Worm (Caenorhabditis elegans) whole organism, L2 larva: ENCODE measurements around the gene T07D3.4.

Experiments used
- C34F6.9 ChIP-seq: fragments of 150-350 bp; optimal IDR thresholded peaks from 2 replicates; lab custom pipeline; 2014; ENCODE audit warnings: missing biosample characterization, missing genetic modification characterization
- F13H6.1 ChIP-seq: sonication (generic microtip); optimal IDR thresholded peaks from 2 replicates; lab custom pipeline; 2016; ENCODE audit warnings: missing genetic modification characterization, missing compliant biosample characterization
- R02D3.7 ChIP-seq: fragments of 150-350 bp; optimal IDR thresholded peaks from 2 replicates; lab custom pipeline; 2014; ENCODE audit warnings: missing biosample characterization, missing genetic modification characterization
- aly-2 ChIP-seq: fragments of 150-350 bp; optimal IDR thresholded peaks from 2 replicates; lab custom pipeline; 2014; ENCODE audit warnings: missing biosample characterization, missing genetic modification characterization
- ama-1 ChIP-seq: fragments of 150-350 bp; optimal IDR thresholded peaks from 2 replicates; lab custom pipeline; 2018; ENCODE audit warnings: inconsistent platforms
- ceh-82 ChIP-seq: fragments of 150-350 bp; optimal IDR thresholded peaks from 2 replicates; lab custom pipeline; 2014; ENCODE audit warnings: missing biosample characterization, missing genetic modification characterization
- crh-2 ChIP-seq: sonication (generic microtip); optimal IDR thresholded peaks from 2 replicates; lab custom pipeline; 2017; ENCODE audit warnings: missing biosample characterization, missing genetic modification characterization
- egl-27 ChIP-seq: sonication (generic microtip); optimal IDR thresholded peaks from 3 replicates; lab custom pipeline; 2017; ENCODE audit warnings: missing biosample characterization, missing genetic modification reagents, missing genetic modification characterization
- fos-1 ChIP-seq: fragments of 150-350 bp; optimal IDR thresholded peaks from 2 replicates; lab custom pipeline; 2014; ENCODE audit warnings: missing biosample characterization, missing genetic modification characterization
- gmeb-1 ChIP-seq: fragments of 150-350 bp; optimal IDR thresholded peaks from 2 replicates; lab custom pipeline; 2014; ENCODE audit warnings: missing biosample characterization, missing genetic modification characterization
- lin-11 ChIP-seq: fragments of 150-350 bp; sonication (generic microtip); optimal IDR thresholded peaks from 2 replicates; lab custom pipeline; 2014; ENCODE audit warnings: missing biosample characterization, missing genetic modification characterization, inconsistent platforms, mixed read lengths
- lin-13 ChIP-seq: fragments of 150-350 bp; optimal IDR thresholded peaks from 2 replicates; lab custom pipeline; 2014; ENCODE audit warnings: missing biosample characterization, missing genetic modification reagents, missing genetic modification characterization
- lsy-2 ChIP-seq, 2 experiments: fragments of 150-350 bp in 1 of 2; sonication (generic microtip) in 1 of 2; optimal IDR thresholded peaks; 2 replicates each; lab custom pipeline; 2014 to 2017; ENCODE audit warnings: missing biosample characterization in 2 of 2, missing genetic modification characterization in 2 of 2
- mab-5 ChIP-seq: fragments of 150-350 bp; optimal IDR thresholded peaks from 2 replicates; lab custom pipeline; 2014; ENCODE audit warnings: missing biosample characterization, missing genetic modification characterization
- mdl-1 ChIP-seq, 2 experiments: fragments of 150-350 bp in 1 of 2; sonication (generic microtip) in 1 of 2; optimal IDR thresholded peaks; 2 replicates each; lab custom pipeline; 2017; ENCODE audit warnings: missing biosample characterization in 2 of 2, missing genetic modification characterization in 2 of 2
- nhr-12 ChIP-seq: fragments of 150-350 bp; optimal IDR thresholded peaks from 2 replicates; lab custom pipeline; 2014; ENCODE audit warnings: missing biosample characterization, missing genetic modification characterization
- nhr-129 ChIP-seq: fragments of 150-350 bp; optimal IDR thresholded peaks from 2 replicates; lab custom pipeline; 2014; ENCODE audit warnings: missing biosample characterization, missing genetic modification characterization
- nhr-21 ChIP-seq: fragments of 150-350 bp; optimal IDR thresholded peaks from 2 replicates; lab custom pipeline; 2014; ENCODE audit warnings: missing biosample characterization, missing genetic modification characterization
- nhr-23 ChIP-seq: fragments of 150-350 bp; optimal IDR thresholded peaks from 2 replicates; lab custom pipeline; 2014; ENCODE audit warnings: missing biosample characterization, missing genetic modification reagents, missing genetic modification characterization
- nhr-237 ChIP-seq: fragments of 150-350 bp; optimal IDR thresholded peaks from 2 replicates; lab custom pipeline; 2014; ENCODE audit warnings: missing biosample characterization, missing genetic modification characterization
- nhr-6 ChIP-seq: fragments of 150-350 bp; optimal IDR thresholded peaks from 2 replicates; lab custom pipeline; 2014; ENCODE audit warnings: missing biosample characterization, missing genetic modification characterization
- nhr-77 ChIP-seq: fragments of 150-350 bp; optimal IDR thresholded peaks from 2 replicates; lab custom pipeline; 2014; ENCODE audit warnings: missing biosample characterization, missing genetic modification characterization
- sem-4 ChIP-seq: fragments of 150-350 bp; optimal IDR thresholded peaks from 2 replicates; lab custom pipeline; 2014; ENCODE audit warnings: missing biosample characterization, missing genetic modification reagents, missing genetic modification characterization
- skn-1 ChIP-seq: sonication (generic microtip); optimal IDR thresholded peaks from 2 replicates; lab custom pipeline; 2017; ENCODE audit warnings: missing biosample characterization, missing genetic modification characterization
- sma-9 ChIP-seq, 2 experiments: fragments of 150-350 bp in 1 of 2; sonication (generic microtip) in 1 of 2; optimal IDR thresholded peaks; 2 replicates each; lab custom pipeline; 2014 to 2016; ENCODE audit warnings: missing genetic modification characterization in 2 of 2, mild to moderate bottlenecking in 1 of 2, missing biosample characterization in 1 of 2, missing compliant biosample characterization in 1 of 2, missing genetic modification reagents in 1 of 2, moderate library complexity in 1 of 2
- snpc-4 ChIP-seq: fragments of 150-350 bp; optimal IDR thresholded peaks from 2 replicates; lab custom pipeline; 2014; ENCODE audit warnings: missing biosample characterization, missing genetic modification characterization
- unc-55 ChIP-seq: fragments of 150-350 bp; sonication (generic microtip); optimal IDR thresholded peaks from 3 replicates; lab custom pipeline; 2014; ENCODE audit warnings: missing biosample characterization, missing genetic modification reagents, missing genetic modification characterization
- zag-1 ChIP-seq: fragments of 150-350 bp; optimal IDR thresholded peaks from 2 replicates; lab custom pipeline; 2014; ENCODE audit warnings: missing biosample characterization, missing genetic modification characterization
- ztf-1 ChIP-seq: fragments of 200-800 bp; sonication (Bioruptor generic); conservative IDR thresholded peaks from 2 replicates; pipeline ENCODE4 v1.3.6; 2022; ENCODE audit warnings: missing genetic modification characterization, missing compliant biosample characterization
- ztf-11 ChIP-seq: sonication (generic microtip); optimal IDR thresholded peaks from 2 replicates; lab custom pipeline; 2017; ENCODE audit warnings: missing biosample characterization, missing genetic modification characterization

The T07D3.4 gene

ce11 chrII:872993-873787 lies 14.9 kb upstream of the T07D3.4 start, which contains the start of gene alg-2:
alg-2 (plus strand) TSS chrII:873212.
- TF ChIP-seq nhr-129 = peak; percentile 23
- TF ChIP-seq ztf-11 (tag; lab: Kevin White, UChicago) = no peak
- TF ChIP-seq sem-4 (tag; lab: Kevin White, UChicago) = peak; percentile 15
- peak; percentile 31 for TF ChIP-seq gmeb-1
- peak in 1 of 2 experiments; percentile 67 for TF ChIP-seq lsy-2 (tag; optimal IDR thresholded peaks at IDR 0.05; lab: Kevin White, UChicago)
- TF ChIP-seq lin-11 = no peak
- TF ChIP-seq ama-1 (lab: Kevin White, UChicago) = no peak
- TF ChIP-seq unc-55 (GFP tag; lab: Kevin White, UChicago) = peak; percentile 67
- no peak for TF ChIP-seq aly-2
- peak; percentile 52 for TF ChIP-seq C34F6.9 (tag; lab: Kevin White, UChicago)
- peak; percentile 29 for TF ChIP-seq fos-1 (tag; lab: Kevin White, UChicago)
- TF ChIP-seq lin-13 (GFP tag; lab: Kevin White, UChicago) = peak; percentile 31
- peak; percentile 31 for TF ChIP-seq zag-1
- no peak for TF ChIP-seq skn-1
- peak; percentile 44 for TF ChIP-seq crh-2 (tag; lab: Kevin White, UChicago)
- no peak for TF ChIP-seq nhr-77 (tag; lab: Kevin White, UChicago)
- TF ChIP-seq sma-9 (GFP tag; optimal IDR thresholded peaks at IDR 0.05; lab: Kevin White, UChicago) = peak; percentile 6
- no peak for TF ChIP-seq sma-9 (tag; optimal IDR thresholded peaks at IDR 0.05; lab: Kevin White, UChicago)
- TF ChIP-seq mab-5 (tag; lab: Kevin White, UChicago) = peak; percentile 36
- peak; percentile 26 for TF ChIP-seq F13H6.1
- TF ChIP-seq nhr-23 (tag; lab: Kevin White, UChicago) = no peak
- TF ChIP-seq, all 48 proteins: peak for 13

DNA sequence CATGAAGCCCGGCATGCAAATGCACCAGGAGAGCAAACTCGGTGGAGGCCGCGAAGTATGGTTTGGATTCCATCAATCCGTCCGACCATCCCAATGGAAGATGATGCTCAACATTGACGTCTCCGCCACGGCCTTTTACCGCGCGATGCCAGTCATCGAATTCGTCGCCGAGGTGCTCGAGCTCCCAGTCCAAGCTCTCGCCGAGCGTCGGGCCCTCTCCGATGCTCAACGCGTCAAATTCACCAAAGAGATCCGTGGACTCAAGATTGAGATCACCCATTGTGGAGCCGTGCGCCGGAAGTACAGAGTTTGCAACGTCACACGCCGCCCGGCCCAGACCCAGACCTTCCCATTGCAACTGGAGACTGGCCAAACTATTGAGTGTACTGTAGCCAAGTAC lies 12.4 kb upstream of the T07D3.4 start:
- TF ChIP-seq nhr-23 (tag; lab: Kevin White, UChicago) = no peak
- no peak for TF ChIP-seq aly-2
- no peak for TF ChIP-seq mdl-1 (tag; optimal IDR thresholded peaks at IDR 0.05; lab: Kevin White, UChicago)
- TF ChIP-seq gmeb-1 = no peak
- no peak for TF ChIP-seq ama-1 (lab: Kevin White, UChicago)
- TF ChIP-seq R02D3.7 (tag; lab: Kevin White, UChicago) = no peak
- no peak for TF ChIP-seq nhr-237 (tag; lab: Kevin White, UChicago)
- no peak for TF ChIP-seq nhr-12
- TF ChIP-seq skn-1 = no peak
- TF ChIP-seq snpc-4 (tag; lab: Kevin White, UChicago) = no peak
- TF ChIP-seq egl-27 (tag; lab: Kevin White, UChicago) = no peak
- no peak for TF ChIP-seq ceh-82 (tag; lab: Kevin White, UChicago)
- TF ChIP-seq ztf-1 (GFP tag; lab: Robert Waterston, UW) = no peak
- no peak for TF ChIP-seq nhr-21 (tag; lab: Kevin White, UChicago)
- TF ChIP-seq, all 48 proteins: peak for 0

ce11 chrII:880666-881226 lies 7.4 kb upstream of the T07D3.4 start:
- TF ChIP-seq fos-1 (tag; lab: Kevin White, UChicago) = peak; percentile 29
- TF ChIP-seq crh-2 (tag; lab: Kevin White, UChicago) = peak; percentile 16
- TF ChIP-seq sma-9 (GFP tag; optimal IDR thresholded peaks at IDR 0.05; lab: Kevin White, UChicago) = peak; percentile 38
- TF ChIP-seq sma-9 (tag; optimal IDR thresholded peaks at IDR 0.05; lab: Kevin White, UChicago) = no peak
- no peak for TF ChIP-seq nhr-6 (tag; lab: Kevin White, UChicago)
- TF ChIP-seq, all 48 proteins: peak for 3

ce11 chrII:884204-884603 lies 3.9 kb upstream of the T07D3.4 start:
- no peak for TF ChIP-seq nhr-237 (tag; lab: Kevin White, UChicago)
- peak; percentile 19 for TF ChIP-seq fos-1 (tag; lab: Kevin White, UChicago)
- no peak for TF ChIP-seq lsy-2 (tag; optimal IDR thresholded peaks at IDR 0.05; lab: Kevin White, UChicago)

ce11 chrII:900720-901332 lies 12.7 kb downstream of the T07D3.4 start, which contains the start of gene T07D3.9:
T07D3.9 (minus strand) TSS chrII:900913.
- TF ChIP-seq fos-1 (tag; lab: Kevin White, UChicago) (peak; percentile 75), mdl-1 (tag; optimal IDR thresholded peaks at IDR 0.05; lab: Kevin White, UChicago) (no peak), nhr-237 (tag; lab: Kevin White, UChicago) (no peak)
